Worm (Caenorhabditis elegans): Measurements from ENCODE around the gene fbxa-108.

ce11 chrV:17623230-17623629 is 36.0 kb downstream of the fbxa-108 start, which contains the start of gene F57G4.1:
- no peak for TF ChIP-seq ztf-6 (GFP tag; IDR thresholded peaks at IDR 0.05)
- TF ChIP-seq snpc-1.1 (tag; optimal IDR thresholded peaks at IDR 0.05; ENCODE audit: insufficient read depth): no peak
- no peak for TF ChIP-seq F57C9.4 (tag; optimal IDR thresholded peaks at IDR 0.05)
- no peak for TF ChIP-seq fkh-3 (tag; optimal IDR thresholded peaks at IDR 0.05)
- TF ChIP-seq ets-4 (GFP tag; optimal IDR thresholded peaks at IDR 0.05): no peak
- TF ChIP-seq bed-1 (GFP tag; IDR thresholded peaks at IDR 0.05): no peak
- TF ChIP-seq sptf-2 (GFP tag; optimal IDR thresholded peaks at IDR 0.05): no peak
